Fruit fly (Drosophila melanogaster) ovary, adult (tissue): Measurements from ENCODE around the gene CG42824.

Experiments used
- CG17801 ChIP-seq: fragments of 200-800 bp; optimal IDR thresholded peaks from 2 replicates; lab custom pipeline; 2019; ENCODE audit warnings: missing biosample characterization, mild to moderate bottlenecking, missing genetic modification characterization, moderate library complexity; ENCODE audit not compliant: partially characterized antibody

CG42824 gene

dm6 chr3R:17410808-17411207 lies 4.5 kb upstream of the CG42824 start, which contains the start of gene CG5863:
Gene CG5863, plus strand, starts transcription at chr3R:17411108.
- TF ChIP-seq CG17801 (GFP tag; lab: Kevin White, UChicago): no peak

dm6 chr3R:17409319-17409718 lies 3.0 kb upstream of the CG42824 start, which contains the start of gene CG5860:
Gene CG5860, plus strand, starts transcription at chr3R:17409619.
- no peak for TF ChIP-seq CG17801 (GFP tag; lab: Kevin White, UChicago)

dm6 chr3R:17407576-17407975 lies 1.3 kb upstream of the CG42824 start, which contains the start of gene CG17283:
Gene CG17283, plus strand, starts transcription at chr3R:17407876.
- no peak for TF ChIP-seq CG17801 (GFP tag; lab: Kevin White, UChicago)

dm6 chr3R:17405009-17405408 lies 1.3 kb downstream of the CG42824 start, which contains the start of gene CG42823:
Gene CG42823, minus strand, starts transcription at chr3R:17405109.
- no peak for TF ChIP-seq CG17801 (GFP tag; lab: Kevin White, UChicago)

- TF ChIP-seq CG17801 (GFP tag; lab: Kevin White, UChicago): no peak
Measured at dm6 chr3R:17404155-17404554, 2.2 kb downstream of the CG42824 start.

dm6 chr3R:17403618-17404017 lies 2.7 kb downstream of the CG42824 start, which contains the start of gene CG34280:
Gene CG34280, minus strand, starts transcription at chr3R:17403718.
- TF ChIP-seq CG17801 (GFP tag; lab: Kevin White, UChicago): no peak

- no peak for TF ChIP-seq CG17801 (GFP tag; lab: Kevin White, UChicago)
Measured at dm6 chr3R:17403188-17403587, 3.1 kb downstream of the CG42824 start, which contains the start of gene CG34279. Gene CG34279, minus strand, starts transcription at chr3R:17403288.

dm6 chr3R:17402434-17402833 lies 3.9 kb downstream of the CG42824 start, which contains the start of gene Sur-8:
Gene Sur-8, minus strand, starts transcription at chr3R:17402515.
- no peak for TF ChIP-seq CG17801 (GFP tag; lab: Kevin White, UChicago)

dm6 chr3R:17401289-17401752 lies 5.0 kb downstream of the CG42824 start:
- peak; percentile 20 for TF ChIP-seq CG17801 (GFP tag; lab: Kevin White, UChicago)

dm6 chr3R:17400675-17401118 lies 5.6 kb downstream of the CG42824 start:
- peak; percentile 51 for TF ChIP-seq CG17801 (GFP tag; lab: Kevin White, UChicago)

dm6 chr3R:17400102-17400501 lies 6.2 kb downstream of the CG42824 start:
- no peak for TF ChIP-seq CG17801 (GFP tag; lab: Kevin White, UChicago)

- TF ChIP-seq CG17801 (GFP tag; lab: Kevin White, UChicago): no peak
Measured at dm6 chr3R:17394318-17395188, 11.8 kb downstream of the CG42824 start, which contains the start of gene CREG. Gene CREG, minus strand, starts transcription at chr3R:17394640.

- peak; percentile 96 for TF ChIP-seq CG17801 (GFP tag; lab: Kevin White, UChicago)
Measured at dm6 chr3R:17391313-17391845, 14.9 kb downstream of the CG42824 start, which contains the start of the genes Brf and sds22. Gene Brf, minus strand, starts transcription at chr3R:17391337. Gene sds22, plus strand, starts transcription at chr3R:17391594.

dm6 chr3R:17386168-17386819 lies 20.0 kb downstream of the CG42824 start:
- TF ChIP-seq CG17801 (GFP tag; lab: Kevin White, UChicago): peak; percentile 51
